Worm (Caenorhabditis elegans): ENCODE data around the gene W03C9.8.

The W03C9.8 gene

DNA sequence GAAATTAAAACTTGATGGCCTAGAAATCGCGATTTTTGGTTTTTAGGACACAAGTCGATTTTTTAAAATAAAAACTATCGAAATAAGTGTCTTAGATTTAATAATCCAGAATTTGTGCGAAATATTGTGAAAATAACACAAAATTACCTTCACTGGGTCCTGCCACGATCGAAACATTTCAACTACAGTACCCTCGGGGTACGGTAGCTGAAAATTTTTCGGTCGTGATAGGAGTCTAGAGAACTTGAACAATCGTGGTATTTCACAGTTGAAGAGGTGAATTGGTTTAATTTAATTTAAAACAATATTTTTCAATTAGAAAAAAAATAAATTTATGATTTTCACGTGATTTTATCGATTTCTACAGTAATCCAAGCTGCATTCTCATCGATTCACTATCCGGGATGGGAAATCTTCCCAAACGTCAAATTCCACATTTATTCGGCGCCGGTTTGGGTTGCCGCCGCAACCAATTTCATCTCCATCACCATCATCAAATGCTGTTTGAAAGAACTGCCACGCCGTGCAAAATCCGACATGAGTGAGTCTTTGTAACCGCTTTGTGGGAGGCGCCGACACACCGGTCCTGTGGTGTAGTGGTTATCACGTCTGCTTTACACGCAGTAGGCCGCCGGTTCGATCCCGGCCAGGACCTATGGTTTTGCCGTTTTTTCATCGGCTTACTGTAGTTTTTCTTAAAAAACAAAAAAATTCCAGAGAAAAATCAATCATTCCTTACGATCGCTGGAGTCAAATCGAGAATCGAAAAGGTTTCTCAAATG lies 10.4 kb downstream of the W03C9.8 start:
- TF ChIP-seq irx-1 (tag; optimal IDR thresholded peaks at IDR 0.05) (peak; percentile 59), nhr-12 (tag; optimal IDR thresholded peaks at IDR 0.05) (no peak), alr-1 (tag; optimal IDR thresholded peaks at IDR 0.05; ENCODE audit: borderline replicate concordance) (no peak), lin-39 (tag; optimal IDR thresholded peaks at IDR 0.05) (no peak), ceh-90 (tag; optimal IDR thresholded peaks at IDR 0.05) (no peak), lsy-2 (tag; optimal IDR thresholded peaks at IDR 0.05) (peak; percentile 32 to 77), dpl-1 (GFP tag; optimal IDR thresholded peaks at IDR 0.05) (peak; percentile 38 to 58 (median 42)), F16B12.6 (tag; optimal IDR thresholded peaks at IDR 0.05) (no peak), xbp-1 (tag; optimal IDR thresholded peaks at IDR 0.05) (peak; percentile 51), ztf-4 (tag; optimal IDR thresholded peaks at IDR 0.05) (no peak), ceh-8 (GFP tag; optimal IDR thresholded peaks at IDR 0.05) (no peak), nhr-76 (tag; optimal IDR thresholded peaks at IDR 0.05) (no peak), lin-15B (tag; optimal IDR thresholded peaks at IDR 0.05) (no peak), snu-23 (GFP tag; optimal IDR thresholded peaks at IDR 0.05) (peak; percentile 87), unc-62 (GFP tag; optimal IDR thresholded peaks at IDR 0.05) (no peak), nhr-28 (tag; optimal IDR thresholded peaks at IDR 0.05) (no peak), elt-3 (tag; optimal IDR thresholded peaks at IDR 0.05) (peak in 1 of 6 experiments; percentile 34), efl-3 (GFP tag; optimal IDR thresholded peaks at IDR 0.05) (no peak), ceh-63 (GFP tag; optimal IDR thresholded peaks at IDR 0.05) (no peak), lin-13 (GFP tag; optimal IDR thresholded peaks at IDR 0.05) (peak; percentile 49), ets-5 (GFP tag; IDR thresholded peaks at IDR 0.05) (no peak), ceh-88 (GFP tag; IDR thresholded peaks at IDR 0.05) (no peak), nhr-47 (tag; optimal IDR thresholded peaks at IDR 0.05) (peak; percentile 75), hlh-4 (tag; optimal IDR thresholded peaks at IDR 0.05) (no peak), elt-2 (tag; optimal IDR thresholded peaks at IDR 0.05) (no peak), sup-37 (GFP tag; optimal IDR thresholded peaks at IDR 0.05) (no peak), sox-4 (tag; optimal IDR thresholded peaks at IDR 0.05) (peak; percentile 4), pax-3 (tag; optimal IDR thresholded peaks at IDR 0.05) (no peak), mep-1 (tag; optimal IDR thresholded peaks at IDR 0.05) (peak; percentile 52), nhr-84 (tag; optimal IDR thresholded peaks at IDR 0.05) (no peak), jun-1 (tag; optimal IDR thresholded peaks at IDR 0.05) (peak; percentile 49), unc-30 (tag; optimal IDR thresholded peaks at IDR 0.05) (no peak), tlp-1 (tag; optimal IDR thresholded peaks at IDR 0.05) (no peak), skn-1 (tag; optimal IDR thresholded peaks at IDR 0.05) (peak; percentile 30), zip-4 (GFP tag; optimal IDR thresholded peaks at IDR 0.05) (no peak), isw-1 (GFP tag; IDR thresholded peaks at IDR 0.05) (peak; percentile 22; the same call in 1 of the 2 replicates), swsn-7 (tag; optimal IDR thresholded peaks at IDR 0.05) (peak; percentile 65), fkh-4 (tag; optimal IDR thresholded peaks at IDR 0.05; ENCODE audit: borderline replicate concordance) (no peak), hpl-2 (GFP tag; optimal IDR thresholded peaks at IDR 0.05) (no peak), hlh-17 (GFP tag; optimal IDR thresholded peaks at IDR 0.05; ENCODE audit: borderline replicate concordance) (no peak), aly-2 (tag; optimal IDR thresholded peaks at IDR 0.05) (peak; percentile 28), nhr-71 (tag; optimal IDR thresholded peaks at IDR 0.05) (peak; percentile 71), dsc-1 (tag; optimal IDR thresholded peaks at IDR 0.05) (peak; percentile 70), lin-35 (GFP tag; optimal IDR thresholded peaks at IDR 0.05) (peak; percentile 58 to 76), mab-9 (GFP tag; IDR thresholded peaks at IDR 0.05) (no peak), C04F5.9 (tag; optimal IDR thresholded peaks at IDR 0.05) (no peak), nhr-85 (tag) (peak; percentile 54), fkh-10 (GFP tag; optimal IDR thresholded peaks at IDR 0.05) (peak; percentile 21), snpc-4 (tag; optimal IDR thresholded peaks at IDR 0.05) (peak; percentile 34), ztf-11 (tag; optimal IDR thresholded peaks at IDR 0.05) (peak in 1 of 2 experiments; percentile 31), ces-1 (GFP tag; optimal IDR thresholded peaks at IDR 0.05) (no peak)

Data from whole organism, L1 larva.